Worm (Caenorhabditis elegans): ENCODE measurements around the gene H24K24.2.

DNA sequence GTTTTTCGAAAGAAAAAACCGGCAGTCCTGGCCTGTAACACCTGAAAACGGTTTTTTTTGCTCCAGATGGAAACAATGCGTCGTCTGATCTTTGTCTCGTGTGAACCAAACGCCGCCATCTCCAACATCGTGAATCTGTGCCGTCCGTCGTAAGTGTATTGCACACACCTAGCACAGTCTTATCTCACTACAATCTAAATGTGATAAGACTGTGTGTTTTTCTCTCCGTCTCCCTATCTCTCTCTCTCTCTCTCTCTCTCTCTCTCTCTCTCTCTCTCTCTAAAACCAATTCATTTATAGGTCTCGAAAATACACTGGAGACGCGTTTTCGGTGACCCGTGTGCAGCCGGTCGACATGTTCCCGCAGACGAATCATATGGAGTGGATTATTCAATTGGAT lies 7.0 kb upstream of the H24K24.2 start:
- TF ChIP-seq nhr-76 (tag; optimal IDR thresholded peaks at IDR 0.05), result no peak
- TF ChIP-seq lin-35 (GFP tag; optimal IDR thresholded peaks at IDR 0.05), result peak; percentile 39 to 69
- TF ChIP-seq elt-2 (tag; optimal IDR thresholded peaks at IDR 0.05), result peak; percentile 76
- no peak for TF ChIP-seq fos-1 (tag; optimal IDR thresholded peaks at IDR 0.05)

Data from whole organism, L1 larva.